Fruit fly (Drosophila melanogaster) whole organism, prepupa: ENCODE results near the gene CG4133.

ENCODE experiments used
- CG10631 ChIP-seq: fragments of 200-800 bp; sonication (Bioruptor generic); optimal IDR thresholded peaks from 2 replicates; lab custom pipeline; 2016; ENCODE audit warnings: missing biosample characterization, missing genetic modification characterization
- CG10669 ChIP-seq: fragments of 200-800 bp; sonication (Bioruptor generic); optimal IDR thresholded peaks from 3 replicates; lab custom pipeline; 2018; ENCODE audit warnings: missing biosample characterization, mild to moderate bottlenecking, missing genetic modification characterization, moderate library complexity
- CG11294 ChIP-seq: fragments of 200-800 bp; sonication (Bioruptor generic); IDR thresholded peaks from 2 replicates; pipeline ENCODE4 v1.3.6; 2022; ENCODE audit warnings: missing biosample characterization, missing genetic modification characterization
- CG11762 ChIP-seq: fragments of 200-800 bp; sonication (Bioruptor generic); optimal IDR thresholded peaks from 3 replicates; lab custom pipeline; 2016; ENCODE audit warnings: missing biosample characterization, missing genetic modification characterization; ENCODE audit not compliant: insufficient read depth
- CG11902 ChIP-seq: fragments of 200-800 bp; sonication (Bioruptor generic); optimal IDR thresholded peaks from 3 replicates; lab custom pipeline; 2016; ENCODE audit warnings: missing biosample characterization, missing genetic modification characterization
- CG15336 ChIP-seq: fragments of 200-800 bp; sonication (Bioruptor generic); IDR thresholded peaks from 2 replicates; pipeline ENCODE4 v1.3.6; 2022; ENCODE audit warnings: missing biosample characterization, missing genetic modification characterization
- CG1621 ChIP-seq: fragments of 200-800 bp; sonication (Bioruptor generic); optimal IDR thresholded peaks from 3 replicates; lab custom pipeline; 2018; ENCODE audit warnings: missing biosample characterization, mild to moderate bottlenecking, missing genetic modification characterization
- CG16779 ChIP-seq: fragments of 200-800 bp; sonication (Bioruptor generic); optimal IDR thresholded peaks from 3 replicates; lab custom pipeline; 2017; ENCODE audit warnings: missing biosample characterization, mild to moderate bottlenecking, missing genetic modification characterization
- CG32006 ChIP-seq: fragments of 200-800 bp; sonication (Bioruptor generic); optimal IDR thresholded peaks from 3 replicates; lab custom pipeline; 2017; ENCODE audit warnings: missing biosample characterization, mild to moderate bottlenecking, missing genetic modification characterization
- CG34406 ChIP-seq: fragments of 200-800 bp; sonication (Bioruptor generic); optimal IDR thresholded peaks from 3 replicates; lab custom pipeline; 2016; ENCODE audit warnings: missing biosample characterization, missing genetic modification characterization
- CG3919 ChIP-seq: fragments of 200-800 bp; sonication (Bioruptor generic); optimal IDR thresholded peaks from 3 replicates; lab custom pipeline; 2016; ENCODE audit warnings: missing biosample characterization, missing genetic modification characterization
- CG4318 ChIP-seq: fragments of 200-800 bp; sonication (Bioruptor generic); optimal IDR thresholded peaks from 3 replicates; lab custom pipeline; 2017; ENCODE audit warnings: missing biosample characterization, mild to moderate bottlenecking, missing genetic modification characterization
- CG6276 ChIP-seq: fragments of 200-800 bp; sonication (Bioruptor generic); optimal IDR thresholded peaks from 2 replicates; lab custom pipeline; 2017; ENCODE audit warnings: missing biosample characterization, mild to moderate bottlenecking, missing genetic modification characterization
- CG6792 ChIP-seq: fragments of 200-800 bp; sonication (Bioruptor generic); optimal IDR thresholded peaks from 3 replicates; lab custom pipeline; 2016; ENCODE audit warnings: missing biosample characterization, missing genetic modification characterization
- CG6808 ChIP-seq: fragments of 200-800 bp; sonication (Bioruptor generic); optimal IDR thresholded peaks from 3 replicates; lab custom pipeline; 2017; ENCODE audit warnings: missing biosample characterization, missing genetic modification characterization, mild to moderate bottlenecking, moderate library complexity, missing genetic modification reagents
- CG6854 ChIP-seq: fragments of 200-800 bp; sonication (Bioruptor generic); optimal IDR thresholded peaks from 2 replicates; lab custom pipeline; 2017; ENCODE audit warnings: missing biosample characterization, mild to moderate bottlenecking, missing genetic modification characterization
- CG7368 ChIP-seq: fragments of 200-800 bp; sonication (Bioruptor generic); optimal IDR thresholded peaks from 3 replicates; lab custom pipeline; 2016; ENCODE audit warnings: missing biosample characterization, missing genetic modification characterization
- CG8119 ChIP-seq: fragments of 200-800 bp; sonication (Bioruptor generic); IDR thresholded peaks from 3 replicates; pipeline ENCODE4 v1.3.6; 2022; ENCODE audit warnings: missing biosample characterization, missing genetic modification characterization
- CG8319 ChIP-seq: fragments of 200-800 bp; sonication (Bioruptor generic); optimal IDR thresholded peaks from 3 replicates; lab custom pipeline; 2016; ENCODE audit warnings: missing biosample characterization, missing genetic modification characterization
- CG8632 ChIP-seq: fragments of 200-800 bp; sonication (Bioruptor generic); optimal IDR thresholded peaks from 3 replicates; lab custom pipeline; 2016; ENCODE audit warnings: missing biosample characterization, missing genetic modification characterization
- CG9139 ChIP-seq: fragments of 200-800 bp; sonication (Bioruptor generic); optimal IDR thresholded peaks from 3 replicates; lab custom pipeline; 2017; ENCODE audit warnings: missing biosample characterization, mild to moderate bottlenecking, missing genetic modification characterization
- Eip75B ChIP-seq: fragments of 200-800 bp; sonication (Bioruptor generic); optimal IDR thresholded peaks from 3 replicates; lab custom pipeline; 2016; ENCODE audit warnings: missing biosample characterization, missing genetic modification characterization
- Eip78C ChIP-seq: fragments of 200-800 bp; sonication (Bioruptor generic); peaks from one replicate; lab custom pipeline; 2016; ENCODE audit warnings: missing biosample characterization, missing genetic modification characterization
- Eip93F ChIP-seq: fragments of 200-800 bp; sonication (Bioruptor generic); optimal IDR thresholded peaks from 2 replicates; lab custom pipeline; 2016; ENCODE audit warnings: missing biosample characterization, mild to moderate bottlenecking, missing genetic modification characterization
- Ets21C ChIP-seq: fragments of 200-800 bp; sonication (Bioruptor generic); optimal IDR thresholded peaks from 3 replicates; lab custom pipeline; 2016; ENCODE audit warnings: missing biosample characterization, missing genetic modification characterization
- Ets96B ChIP-seq: fragments of 200-800 bp; optimal IDR thresholded peaks from 2 replicates; lab custom pipeline; 2019; ENCODE audit warnings: missing biosample characterization, mild to moderate bottlenecking, missing genetic modification characterization, moderate library complexity
- Gug ChIP-seq: fragments of 200-800 bp; sonication (Bioruptor generic); IDR thresholded peaks from 2 replicates; pipeline ENCODE4 v1.3.6; 2022; ENCODE audit warnings: missing biosample characterization, missing genetic modification characterization
- Hr38 ChIP-seq: sonication (Bioruptor generic); optimal IDR thresholded peaks from 2 replicates; lab custom pipeline; 2016; ENCODE audit warnings: missing biosample characterization, missing genetic modification characterization
- Hr39 ChIP-seq: fragments of 200-800 bp; sonication (Bioruptor generic); optimal IDR thresholded peaks from 2 replicates; lab custom pipeline; 2016; ENCODE audit warnings: missing biosample characterization, missing genetic modification characterization
- Lpt ChIP-seq: fragments of 200-800 bp; sonication (Bioruptor generic); optimal IDR thresholded peaks from 3 replicates; lab custom pipeline; 2016; ENCODE audit warnings: missing biosample characterization, missing genetic modification characterization
- Met ChIP-seq: fragments of 200-800 bp; sonication (Bioruptor generic); optimal IDR thresholded peaks from 3 replicates; lab custom pipeline; 2016; ENCODE audit warnings: missing biosample characterization, missing genetic modification characterization
- Sox102F ChIP-seq: fragments of 200-800 bp; sonication (Bioruptor generic); optimal IDR thresholded peaks from 2 replicates; lab custom pipeline; 2016; ENCODE audit warnings: missing biosample characterization, mild to moderate bottlenecking, missing genetic modification characterization
- Sox14 ChIP-seq: fragments of 200-800 bp; sonication (Bioruptor generic); optimal IDR thresholded peaks from 3 replicates; lab custom pipeline; 2016; ENCODE audit warnings: missing biosample characterization, missing genetic modification characterization
- acj6 ChIP-seq: fragments of 200-800 bp; sonication (Bioruptor generic); optimal IDR thresholded peaks from 3 replicates; lab custom pipeline; 2016; ENCODE audit warnings: missing biosample characterization, missing genetic modification characterization
- cyc ChIP-seq: fragments of 200-800 bp; sonication (Bioruptor generic); optimal IDR thresholded peaks from 3 replicates; lab custom pipeline; 2016; ENCODE audit warnings: missing biosample characterization, missing genetic modification characterization
- dac ChIP-seq: fragments of 200-800 bp; sonication (Bioruptor generic); optimal IDR thresholded peaks from 2 replicates; lab custom pipeline; 2017; ENCODE audit warnings: missing biosample characterization, mild to moderate bottlenecking, missing genetic modification characterization
- eg ChIP-seq: fragments of 200-800 bp; sonication (Bioruptor generic); IDR thresholded peaks from 3 replicates; pipeline ENCODE4 v1.3.6; 2022; ENCODE audit warnings: missing biosample characterization, missing genetic modification characterization
- fd85E ChIP-seq: fragments of 200-800 bp; sonication (Bioruptor generic); optimal IDR thresholded peaks from 3 replicates; lab custom pipeline; 2016; ENCODE audit warnings: missing biosample characterization, missing genetic modification characterization
- fkh ChIP-seq: fragments of 200-800 bp; sonication (Bioruptor generic); optimal IDR thresholded peaks from 3 replicates; lab custom pipeline; 2017; ENCODE audit warnings: missing biosample characterization, mild to moderate bottlenecking, missing genetic modification characterization, moderate library complexity
- net ChIP-seq: fragments of 200-800 bp; sonication (Bioruptor generic); optimal IDR thresholded peaks from 3 replicates; lab custom pipeline; 2016; ENCODE audit warnings: missing biosample characterization, missing genetic modification characterization
- salr ChIP-seq, 2 experiments: fragments of 200-800 bp; sonication (Bioruptor generic); optimal IDR thresholded peaks; 3 replicates each; lab custom pipeline; 2016 to 2018; ENCODE audit warnings: missing biosample characterization in 2 of 2, missing genetic modification characterization in 2 of 2, mild to moderate bottlenecking in 1 of 2
- spab ChIP-seq: fragments of 200-800 bp; sonication (Bioruptor generic); optimal IDR thresholded peaks from 2 replicates; lab custom pipeline; 2017; ENCODE audit warnings: missing biosample characterization, mild to moderate bottlenecking, missing genetic modification characterization, missing genetic modification reagents
- ss ChIP-seq, 2 experiments: fragments of 200-800 bp; sonication (Bioruptor generic); optimal IDR thresholded peaks; 2 replicates in 1 of 2; 3 replicates in 1 of 2; lab custom pipeline; 2017 to 2018; ENCODE audit warnings: mild to moderate bottlenecking in 2 of 2, missing biosample characterization in 2 of 2, missing genetic modification characterization in 2 of 2, moderate library complexity in 1 of 2
- svp ChIP-seq: fragments of 200-800 bp; sonication (Bioruptor generic); peaks from one replicate; lab custom pipeline; 2016; ENCODE audit warnings: missing biosample characterization, missing genetic modification characterization
- topi ChIP-seq: fragments of 200-800 bp; sonication (Bioruptor generic); optimal IDR thresholded peaks from 3 replicates; lab custom pipeline; 2016; ENCODE audit warnings: missing biosample characterization, missing genetic modification characterization

Gene CG4133

DNA sequence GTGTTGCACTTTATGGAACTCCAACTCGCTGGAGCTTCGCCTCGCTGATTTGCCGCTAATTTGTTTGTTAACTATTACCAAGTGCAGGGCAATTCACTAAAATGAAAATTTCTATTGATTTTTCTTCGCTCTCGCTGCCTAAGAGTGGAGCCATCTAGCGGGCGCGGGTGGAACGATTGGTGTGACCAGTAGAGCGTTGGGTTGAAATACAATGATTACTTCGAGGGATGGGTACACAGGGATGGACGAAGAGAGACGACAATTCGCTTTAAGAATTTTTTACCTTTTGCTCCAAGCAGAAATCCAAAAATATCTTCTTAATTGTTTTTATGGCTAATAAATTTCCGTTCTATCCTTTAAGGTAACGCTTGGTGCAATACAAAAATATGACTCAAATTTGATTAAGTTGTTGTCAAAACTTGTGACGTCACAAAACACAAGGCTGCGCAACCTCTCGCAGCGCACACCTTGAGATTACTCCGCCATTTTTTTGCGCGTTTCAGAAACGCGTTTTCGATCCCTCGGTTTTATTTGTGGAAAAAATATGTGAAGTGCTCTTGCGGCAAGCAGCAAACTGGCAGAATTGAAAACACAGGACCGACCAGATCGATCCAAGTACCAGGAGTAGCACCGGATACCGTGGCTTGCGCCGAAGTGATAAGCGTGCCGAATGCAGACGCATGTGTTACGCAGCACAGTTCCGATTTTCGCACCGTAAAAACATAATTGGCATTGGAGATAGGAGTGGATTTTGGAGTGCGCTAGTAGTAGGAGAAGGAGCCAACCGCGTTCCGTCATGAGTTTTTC lies 40.5 kb upstream of the CG4133 start, which contains the start of the genes AP-2alpha and ebi (continued):
- peak; percentile 88 for TF ChIP-seq CG32006 (GFP tag; lab: Kevin White, UChicago)
- peak; percentile 83 for TF ChIP-seq net (GFP tag; lab: Kevin White, UChicago)
- peak; percentile 83 for TF ChIP-seq CG8119
- peak; percentile 82 for TF ChIP-seq CG3919 (GFP tag; lab: Kevin White, UChicago)
- TF ChIP-seq CG9139 (GFP tag; lab: Kevin White, UChicago), result peak; percentile 37
- TF ChIP-seq CG6808 (GFP tag; lab: Kevin White, UChicago), result peak; percentile 77
- TF ChIP-seq Ets21C (GFP tag; lab: Kevin White, UChicago), result peak; percentile 93
- peak; percentile 20 for TF ChIP-seq Hr38 (GFP tag; lab: Kevin White, UChicago)
- no peak for TF ChIP-seq Eip93F
- TF ChIP-seq spab (GFP tag; lab: Kevin White, UChicago), result peak; percentile 48
- TF ChIP-seq Met, result peak; percentile 88
- TF ChIP-seq Eip75B (GFP tag; lab: Kevin White, UChicago), result peak; percentile 89
- TF ChIP-seq dac (GFP tag; lab: Kevin White, UChicago), result peak; percentile 86
- peak; percentile 89 for TF ChIP-seq Sox102F (GFP tag; lab: Kevin White, UChicago)
- TF ChIP-seq Hr39 (GFP tag; lab: Kevin White, UChicago), result peak; percentile 96
- TF ChIP-seq CG7368 (GFP tag; lab: Kevin White, UChicago), result peak; percentile 67
- peak; percentile 95 for TF ChIP-seq Eip78C (GFP tag; lab: Kevin White, UChicago)
- TF ChIP-seq CG15336 (GFP tag; lab: Robert Waterston, UW), result peak; percentile 77
- peak; percentile 85 for TF ChIP-seq acj6 (GFP tag; lab: Kevin White, UChicago)
- peak; percentile 72 for TF ChIP-seq Ets96B (tag; lab: Kevin White, UChicago)
- TF ChIP-seq CG1621 (tag; lab: Kevin White, UChicago), result peak; percentile 74
- peak; percentile 84 for TF ChIP-seq CG6792 (GFP tag; lab: Kevin White, UChicago)
- peak; percentile 34 to 70 for TF ChIP-seq ss (GFP tag; optimal IDR thresholded peaks at IDR 0.05; lab: Kevin White, UChicago)
- TF ChIP-seq topi (GFP tag; lab: Kevin White, UChicago), result peak; percentile 87
- TF ChIP-seq CG11294, result peak; percentile 58; the same call in 1 of the 2 replicates
- peak; percentile 47 to 78 for TF ChIP-seq salr (GFP tag; optimal IDR thresholded peaks at IDR 0.05; lab: Kevin White, UChicago)
- peak; percentile 78 for TF ChIP-seq CG8632 (GFP tag; lab: Kevin White, UChicago)
- TF ChIP-seq Gug (GFP tag; lab: Robert Waterston, UW), result peak; percentile 64
- peak; percentile 79 for TF ChIP-seq fkh (GFP tag; lab: Kevin White, UChicago)
- TF ChIP-seq, all 60 proteins: peak for 54

DNA sequence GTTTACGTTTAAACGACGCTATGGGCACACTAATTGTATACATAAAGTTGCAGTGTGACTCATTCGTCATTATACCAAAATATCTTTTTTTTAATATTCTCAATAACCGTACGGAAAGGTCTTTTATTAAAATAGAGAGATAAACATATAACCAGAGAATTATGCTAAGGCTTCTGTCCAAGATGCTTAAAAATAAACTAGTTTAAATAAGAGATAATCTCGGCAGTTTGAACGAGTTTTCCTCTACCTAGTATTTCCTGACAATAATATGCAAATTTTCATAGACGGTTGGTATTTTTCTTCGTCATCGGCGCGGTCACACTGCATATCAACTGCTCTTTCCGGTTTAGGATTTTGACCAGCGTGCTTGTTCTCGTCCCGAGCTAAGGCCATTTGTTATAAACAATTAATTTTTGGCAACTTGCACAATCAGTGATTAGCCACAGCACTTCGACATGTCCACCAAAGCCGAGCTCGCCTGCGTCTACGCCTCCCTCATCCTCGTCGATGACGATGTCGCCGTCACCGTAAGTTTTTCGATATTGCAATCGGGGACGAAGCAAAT lies 35.6 kb upstream of the CG4133 start, which contains the start of the genes CG13690 and RpLP1:
TSS of gene CG13690 (minus strand) at position 33 of the 565 bp plus-strand sequence.
TSS of gene RpLP1 (plus strand) at position 333 of the 565 bp plus-strand sequence.
- TF ChIP-seq CG4318 (GFP tag; lab: Kevin White, UChicago) (no peak), CG9139 (GFP tag; lab: Kevin White, UChicago) (peak; percentile 64), CG8319 (GFP tag; lab: Kevin White, UChicago) (peak; percentile 38), CG11902 (GFP tag; lab: Kevin White, UChicago) (no peak), CG15336 (GFP tag; lab: Robert Waterston, UW) (0 out of 2 replicates have a peak, but pooled peaks have one; percentile 23), svp (peak; percentile 59), CG16779 (tag; lab: Kevin White, UChicago) (peak; percentile 69), ss (GFP tag; optimal IDR thresholded peaks at IDR 0.05; lab: Kevin White, UChicago) (peak; percentile 73 to 82), CG34406 (GFP tag; lab: Kevin White, UChicago) (peak; percentile 71), cyc (GFP tag; lab: Kevin White, UChicago) (peak; percentile 66), CG11762 (GFP tag; lab: Kevin White, UChicago) (peak; percentile 36), Met (peak; percentile 76), Lpt (GFP tag; lab: Kevin White, UChicago) (no peak), CG10631 (no peak), CG6854 (GFP tag; lab: Kevin White, UChicago) (peak; percentile 90), CG10669 (GFP tag; lab: Kevin White, UChicago) (peak; percentile 43), Sox14 (peak; percentile 66), spab (GFP tag; lab: Kevin White, UChicago) (peak; percentile 18), eg (peak; percentile 63; the same call in 2 of the 3 replicates), CG7368 (GFP tag; lab: Kevin White, UChicago) (peak; percentile 69), CG6276 (GFP tag; lab: Kevin White, UChicago) (no peak), salr (GFP tag; optimal IDR thresholded peaks at IDR 0.05; lab: Kevin White, UChicago) (peak; percentile 4 to 38), Gug (GFP tag; lab: Robert Waterston, UW) (no peak), acj6 (GFP tag; lab: Kevin White, UChicago) (peak; percentile 61), CG3919 (GFP tag; lab: Kevin White, UChicago) (peak; percentile 81), Eip93F (peak; percentile 4), fd85E (GFP tag; lab: Kevin White, UChicago) (peak; percentile 63), Eip75B (GFP tag; lab: Kevin White, UChicago) (peak; percentile 76), CG11294 (no peak), topi (GFP tag; lab: Kevin White, UChicago) (peak; percentile 73), net (GFP tag; lab: Kevin White, UChicago) (peak; percentile 76)
